Worm (Caenorhabditis elegans): ENCODE results near the gene cox-5A.
A peak's percentile ranks its signal among the peaks of the same experiment; 100 is the strongest.

cox-5A gene

DNA sequence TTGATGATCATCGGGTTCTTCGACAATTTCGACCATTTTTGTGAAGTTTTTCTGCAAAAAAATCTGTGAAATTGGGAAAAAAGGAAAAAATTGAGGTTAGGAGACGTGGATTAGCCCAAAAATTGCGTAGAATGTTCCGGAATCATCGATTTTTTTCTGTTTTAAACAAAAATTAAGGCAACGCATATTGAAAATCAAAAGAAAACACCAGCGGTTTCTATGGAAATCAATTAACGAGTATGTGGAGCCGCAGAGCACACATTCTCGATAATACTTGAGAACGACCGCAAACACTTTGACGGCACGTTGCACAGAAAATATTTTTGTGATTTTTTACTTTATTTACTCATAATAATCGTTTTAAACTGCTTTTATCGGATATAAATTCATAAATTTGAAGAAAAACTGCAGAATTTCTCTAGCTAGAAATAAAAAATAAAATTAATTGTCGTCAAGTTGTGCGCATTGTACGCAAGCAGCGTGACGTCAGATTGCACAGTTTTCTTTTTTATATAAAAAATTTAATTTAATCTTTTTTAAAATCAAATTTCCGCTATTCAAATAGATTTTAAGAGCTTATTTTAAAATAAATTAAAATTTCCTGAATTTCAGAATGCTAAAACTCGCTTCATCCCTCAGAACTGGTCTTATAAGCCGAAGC lies 20.8 kb downstream of the cox-5A start, which contains the start of the genes npp-25 and mrps-10:
TSS of gene npp-25 (minus strand) at position 51 of the 661 bp plus-strand sequence.
TSS of gene mrps-10 (plus strand) at position 611 of the 661 bp plus-strand sequence.
- TF ChIP-seq attf-5 (GFP tag; optimal IDR thresholded peaks at IDR 0.05) (peak; percentile 13), rec-8 (tag; optimal IDR thresholded peaks at IDR 0.05) (no peak), lin-26 (GFP tag; IDR thresholded peaks at IDR 0.05) (no peak), lsl-1 (GFP tag; optimal IDR thresholded peaks at IDR 0.05) (peak; percentile 8), ztf-18 (tag; optimal IDR thresholded peaks at IDR 0.05) (peak; percentile 43), lag-1 (GFP tag; IDR thresholded peaks at IDR 0.05) (no peak), F37B4.10 (GFP tag; IDR thresholded peaks at IDR 0.05) (no peak), tbp1 (GFP tag; optimal IDR thresholded peaks at IDR 0.05) (no peak), pha-4 (tag; optimal IDR thresholded peaks at IDR 0.05) (no peak), nhr-90 (tag; optimal IDR thresholded peaks at IDR 0.05) (no peak), lin-35 (GFP tag; optimal IDR thresholded peaks at IDR 0.05) (peak in 1 of 3 experiments; percentile 2), Y53F4B.3 (GFP tag; IDR thresholded peaks at IDR 0.05) (no peak)

DNA sequence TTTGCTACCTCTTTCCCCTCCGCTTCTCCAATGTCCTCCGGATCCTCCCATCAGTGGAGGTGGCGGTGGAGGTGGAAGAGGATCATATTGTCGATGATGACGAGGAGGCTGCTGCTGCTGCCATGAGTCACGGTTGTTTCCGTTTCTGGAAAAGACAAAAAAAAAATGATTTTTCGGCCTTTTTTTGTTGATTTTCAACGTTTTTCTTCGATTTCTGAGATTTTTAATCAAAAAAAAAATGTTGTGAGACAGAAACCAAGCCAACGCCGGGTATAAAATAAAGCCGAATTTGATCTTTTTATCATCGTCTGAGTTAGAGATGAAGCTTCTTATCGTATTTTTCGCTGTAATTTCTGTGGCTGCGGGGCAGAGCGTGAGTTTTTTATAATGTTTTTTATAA lies 24.3 kb downstream of the cox-5A start, which contains the start of gene Y37D8A.19:
TSS of gene Y37D8A.19 (plus strand) at position 301 of the 400 bp plus-strand sequence.
- TF ChIP-seq ztf-3 (GFP tag; optimal IDR thresholded peaks at IDR 0.05) (no peak), B0336.3 (GFP tag; IDR thresholded peaks at IDR 0.05) (no peak), F55B11.4 (tag; optimal IDR thresholded peaks at IDR 0.05; ENCODE audit: borderline replicate concordance, insufficient read depth) (no peak), F49E8.2 (tag; optimal IDR thresholded peaks at IDR 0.05; ENCODE audit: insufficient read depth) (no peak), pha-4 (tag; optimal IDR thresholded peaks at IDR 0.05) (no peak), F33H1.4 (GFP tag; IDR thresholded peaks at IDR 0.05) (no peak), mxl-1 (tag; optimal IDR thresholded peaks at IDR 0.05) (no peak), B0035.1 (tag; optimal IDR thresholded peaks at IDR 0.05) (no peak), tlf-1 (GFP tag; optimal IDR thresholded peaks at IDR 0.05) (no peak), Y95B8A.8 (GFP tag; IDR thresholded peaks at IDR 0.05) (no peak), let-526 (GFP tag; IDR thresholded peaks at IDR 0.05) (no peak), Y79H2A.3 (GFP tag; conservative IDR thresholded peaks at IDR 0.05) (no peak), Y67H2A.10 (GFP tag; conservative IDR thresholded peaks at IDR 0.05) (no peak), nfyb-1 (GFP tag; IDR thresholded peaks at IDR 0.05) (no peak), snpc-4 (GFP tag; optimal IDR thresholded peaks at IDR 0.05) (no peak), snpc-4 (tag; optimal IDR thresholded peaks at IDR 0.05) (no peak)

DNA sequence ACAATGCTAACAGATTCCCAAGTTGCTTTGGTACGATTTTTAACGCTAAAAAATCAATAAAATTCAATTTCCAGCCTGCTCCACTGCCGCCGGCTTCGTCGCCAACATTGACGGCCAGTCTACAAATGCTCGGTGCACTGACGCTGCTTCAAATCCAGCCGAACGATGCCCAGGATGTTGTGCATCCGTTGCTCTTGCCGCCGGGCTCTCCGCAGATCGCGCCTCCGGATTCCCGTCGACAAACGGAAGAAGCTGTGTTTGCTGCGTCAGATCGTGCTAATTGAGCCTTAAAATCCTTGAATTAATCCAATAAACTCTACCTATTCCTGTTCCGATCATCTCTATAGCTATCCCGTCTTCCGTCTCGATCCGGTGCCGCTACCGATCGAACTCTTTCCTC lies 25.8 kb downstream of the cox-5A start:
- TF ChIP-seq ceh-58 (GFP tag; IDR thresholded peaks at IDR 0.05) (no peak), mel-28 (tag; optimal IDR thresholded peaks at IDR 0.05; ENCODE audit: borderline replicate concordance) (no peak), snpc-1.3 (tag; optimal IDR thresholded peaks at IDR 0.05; ENCODE audit: insufficient read depth) (no peak), madf-6 (GFP tag; IDR thresholded peaks at IDR 0.05) (0 out of 2 replicates have a peak, but pooled peaks have one; percentile 21), egrh-3 (GFP tag; IDR thresholded peaks at IDR 0.05) (peak; percentile 30; the same call in 1 of the 2 replicates), ztf-26 (tag; optimal IDR thresholded peaks at IDR 0.05) (no peak), ets-4 (GFP tag; optimal IDR thresholded peaks at IDR 0.05) (no peak), mcd-1 (GFP tag; IDR thresholded peaks at IDR 0.05) (0 out of 2 replicates have a peak, but pooled peaks have one; percentile 11), C17E4.6 (GFP tag; IDR thresholded peaks at IDR 0.05) (no peak), hlh-26 (GFP tag; conservative IDR thresholded peaks at IDR 0.05) (no peak), zfh-2 (GFP tag; conservative IDR thresholded peaks at IDR 0.05) (peak; percentile 95)
